Fruit fly (Drosophila melanogaster) whole organism, wandering third instar larva: ENCODE data around the gene gd.
A peak's percentile ranks its signal among the peaks of the same experiment; 100 is the strongest.

ENCODE experiments used
- CG32264 ChIP-seq: fragments of 200-800 bp; sonication (Bioruptor generic); optimal IDR thresholded peaks from 2 replicates; lab custom pipeline; 2016; ENCODE audit warnings: missing biosample characterization, missing genetic modification characterization
- CG9705 ChIP-seq: fragments of 200-800 bp; sonication (Bioruptor generic); optimal IDR thresholded peaks from 2 replicates; lab custom pipeline; 2018; ENCODE audit warnings: missing biosample characterization, mild to moderate bottlenecking, missing genetic modification characterization
- CrebA ChIP-seq: fragments of 200-800 bp; sonication (Bioruptor generic); optimal IDR thresholded peaks from 2 replicates; lab custom pipeline; 2016; ENCODE audit warnings: missing biosample characterization, mild to moderate bottlenecking, missing genetic modification characterization, borderline replicate concordance
- Dfd ChIP-seq: fragments of >200 bp; optimal IDR thresholded peaks from 2 replicates; lab custom pipeline; 2017; ENCODE audit warnings: missing biosample characterization, missing genetic modification characterization
- Dif ChIP-seq: fragments of 200-275, 200-300 bp; sonication (Bioruptor generic); optimal IDR thresholded peaks from 2 replicates; lab custom pipeline; 2018; ENCODE audit warnings: missing biosample characterization, missing genetic modification characterization; ENCODE audit not compliant: partially characterized antibody
- GATAd ChIP-seq: sonication (Bioruptor generic); optimal IDR thresholded peaks from 2 replicates; lab custom pipeline; 2016; ENCODE audit warnings: missing biosample characterization, missing genetic modification characterization
- HLH106 ChIP-seq: fragments of 200-800 bp; optimal IDR thresholded peaks from 3 replicates; lab custom pipeline; 2019; ENCODE audit warnings: missing biosample characterization, mild to moderate bottlenecking, missing genetic modification characterization, moderate library complexity
- Hnf4 ChIP-seq: fragments of 200-800 bp; sonication (Bioruptor generic); optimal IDR thresholded peaks from 2 replicates; lab custom pipeline; 2016; ENCODE audit warnings: missing biosample characterization, mild to moderate bottlenecking, missing genetic modification characterization
- Hr78 ChIP-seq: fragments of >200 bp; optimal IDR thresholded peaks from 2 replicates; lab custom pipeline; 2017; ENCODE audit warnings: missing biosample characterization, missing genetic modification characterization
- Hr83 ChIP-seq: fragments of 200-300 bp; sonication (Bioruptor generic); optimal IDR thresholded peaks from 2 replicates; lab custom pipeline; 2016; ENCODE audit warnings: missing biosample characterization, mild to moderate bottlenecking, missing genetic modification characterization, moderate library complexity; ENCODE audit not compliant: poor library complexity, severe bottlenecking
- Jra ChIP-seq: sonication (Bioruptor generic); optimal IDR thresholded peaks from 2 replicates; lab custom pipeline; 2016; ENCODE audit warnings: missing biosample characterization, missing genetic modification characterization
- Mio ChIP-seq: sonication (Bioruptor generic); optimal IDR thresholded peaks from 2 replicates; lab custom pipeline; 2016; ENCODE audit warnings: missing biosample characterization, missing genetic modification characterization
- Myc ChIP-seq: fragments of >200 bp; optimal IDR thresholded peaks from 2 replicates; lab custom pipeline; 2017
- OdsH ChIP-seq: fragments of 200-800 bp; sonication (Bioruptor generic); optimal IDR thresholded peaks from 2 replicates; lab custom pipeline; 2016; ENCODE audit warnings: missing biosample characterization, mild to moderate bottlenecking, missing genetic modification characterization
- Rel ChIP-seq, 2 experiments: fragments of 200-800 bp; sonication (Bioruptor generic) in 1 of 2; optimal IDR thresholded peaks; 2 replicates in 1 of 2; 3 replicates in 1 of 2; lab custom pipeline; 2016 to 2019; ENCODE audit warnings: mild to moderate bottlenecking in 2 of 2, missing biosample characterization in 2 of 2, missing genetic modification characterization in 2 of 2, moderate library complexity in 1 of 2
- Sp1 ChIP-seq: fragments of 200-800 bp; sonication (Bioruptor generic); optimal IDR thresholded peaks from 3 replicates; lab custom pipeline; 2019; ENCODE audit warnings: missing biosample characterization, mild to moderate bottlenecking, missing genetic modification characterization, moderate library complexity
- br ChIP-seq: fragments of 200-800 bp; sonication (Bioruptor generic); optimal IDR thresholded peaks from 2 replicates; lab custom pipeline; 2016; ENCODE audit warnings: missing biosample characterization, missing genetic modification characterization
- dl ChIP-seq, 2 experiments: fragments of 175-275, 200-275 bp in 1 of 2; fragments of 200-275 bp in 1 of 2; sonication (Bioruptor generic); optimal IDR thresholded peaks; lab custom pipeline; 2018; ENCODE audit warnings: mild to moderate bottlenecking in 2 of 2, missing biosample characterization in 2 of 2, missing genetic modification characterization in 2 of 2, moderate library complexity in 2 of 2; ENCODE audit not compliant: partially characterized antibody in 2 of 2, insufficient read depth in 1 of 2
- dmrt93B ChIP-seq: fragments of 200-800 bp; sonication (Bioruptor generic); optimal IDR thresholded peaks from 2 replicates; lab custom pipeline; 2018; ENCODE audit warnings: missing biosample characterization, mild to moderate bottlenecking, missing genetic modification characterization
- dsf ChIP-seq: sonication (Bioruptor generic); optimal IDR thresholded peaks from 2 replicates; lab custom pipeline; 2016; ENCODE audit warnings: missing biosample characterization, missing genetic modification characterization, borderline replicate concordance
- ey ChIP-seq: fragments of 200-800 bp; sonication (Bioruptor generic); optimal IDR thresholded peaks from 2 replicates; lab custom pipeline; 2016; ENCODE audit warnings: missing biosample characterization, missing genetic modification characterization
- fru ChIP-seq: fragments of 200-800 bp; sonication (Bioruptor generic); optimal IDR thresholded peaks from 3 replicates; lab custom pipeline; 2016; ENCODE audit warnings: missing biosample characterization, mild to moderate bottlenecking, missing genetic modification characterization
- lola ChIP-seq: fragments of >200 bp; optimal IDR thresholded peaks from 2 replicates; lab custom pipeline; 2017; ENCODE audit warnings: missing biosample characterization, missing genetic modification characterization
- psq ChIP-seq: fragments of 200-800 bp; sonication (Bioruptor generic); optimal IDR thresholded peaks from 3 replicates; lab custom pipeline; 2017; ENCODE audit warnings: missing biosample characterization, mild to moderate bottlenecking, missing genetic modification characterization, moderate library complexity
- rgr ChIP-seq: fragments of 200-800 bp; sonication (Bioruptor generic); optimal IDR thresholded peaks from 3 replicates; lab custom pipeline; 2016; ENCODE audit warnings: missing biosample characterization, mild to moderate bottlenecking, missing genetic modification characterization
- sage ChIP-seq: fragments of 200-800 bp; sonication (Bioruptor generic); optimal IDR thresholded peaks from 2 replicates; lab custom pipeline; 2016; ENCODE audit warnings: missing biosample characterization, mild to moderate bottlenecking, missing genetic modification characterization
- tai ChIP-seq: sonication (Bioruptor generic); optimal IDR thresholded peaks from 2 replicates; lab custom pipeline; 2016; ENCODE audit warnings: missing biosample characterization, missing genetic modification characterization
- usp ChIP-seq: fragments of >200 bp; optimal IDR thresholded peaks from 2 replicates; lab custom pipeline; 2017; ENCODE audit warnings: missing biosample characterization, missing genetic modification characterization
- woc ChIP-seq: sonication (Bioruptor generic); optimal IDR thresholded peaks from 2 replicates; lab custom pipeline; 2016; ENCODE audit warnings: missing biosample characterization, mild to moderate bottlenecking, missing genetic modification characterization

gd gene

dm6 chrX:12028825-12029514, 41.4 kb upstream of the gd start, which contains the start of gene Usp7:
Gene Usp7 (minus strand): TSS chrX:12029032.
- TF ChIP-seq woc (GFP tag; lab: Kevin White, UChicago) (peak; percentile 49), Hr83 (GFP tag; lab: Kevin White, UChicago) (no peak), Myc (lab: Kevin White, UChicago) (peak; percentile 64), tai (GFP tag; lab: Kevin White, UChicago) (no peak), Rel (GFP tag; optimal IDR thresholded peaks at IDR 0.05; lab: Kevin White, UChicago) (no peak), Rel (tag; optimal IDR thresholded peaks at IDR 0.05; lab: Kevin White, UChicago) (peak; percentile 36), Sp1 (GFP tag; lab: Kevin White, UChicago) (peak; percentile 4)

dm6 chrX:12021750-12022149, 34.2 kb upstream of the gd start:
- TF ChIP-seq Hr78, result no peak
- TF ChIP-seq CG32264 (GFP tag; lab: Kevin White, UChicago), result no peak
- no peak for TF ChIP-seq Hr83 (GFP tag; lab: Kevin White, UChicago)
- no peak for TF ChIP-seq dl (GFP tag; optimal IDR thresholded peaks at IDR 0.05; lab: Kevin White, UChicago; ENCODE audit: insufficient read depth in 1 of 2, partially characterized antibody in 2 of 2)
- TF ChIP-seq Sp1 (GFP tag; lab: Kevin White, UChicago), result no peak
- no peak for TF ChIP-seq Jra (GFP tag; lab: Kevin White, UChicago)
- TF ChIP-seq Myc (lab: Kevin White, UChicago), result no peak
- no peak for TF ChIP-seq CrebA (GFP tag; lab: Kevin White, UChicago)
- TF ChIP-seq sage (GFP tag; lab: Kevin White, UChicago), result no peak
- no peak for TF ChIP-seq fru (GFP tag; lab: Kevin White, UChicago)
- TF ChIP-seq OdsH (GFP tag; lab: Kevin White, UChicago), result no peak
- TF ChIP-seq tai (GFP tag; lab: Kevin White, UChicago), result no peak
- TF ChIP-seq Hnf4 (GFP tag; lab: Kevin White, UChicago), result no peak
- no peak for TF ChIP-seq CG9705 (GFP tag; lab: Kevin White, UChicago)
- no peak for TF ChIP-seq rgr (GFP tag; lab: Kevin White, UChicago)
- no peak for TF ChIP-seq Mio

dm6 chrX:12020857-12021256, 33.3 kb upstream of the gd start, which contains the start of gene Tango4:
Gene Tango4 (plus strand): TSS chrX:12021068.
- TF ChIP-seq ey (GFP tag; lab: Kevin White, UChicago) (no peak), Myc (lab: Kevin White, UChicago) (peak; percentile 62), Dfd (GFP tag; lab: Kevin White, UChicago) (no peak), woc (GFP tag; lab: Kevin White, UChicago) (peak; percentile 31), dmrt93B (GFP tag; lab: Kevin White, UChicago) (no peak), Jra (GFP tag; lab: Kevin White, UChicago) (no peak)

dm6 chrX:12018440-12019101, 31.0 kb upstream of the gd start, which contains the start of gene Lsm12a:
Gene Lsm12a (plus strand): TSS chrX:12018640.
- no peak for TF ChIP-seq Dif (GFP tag; lab: Kevin White, UChicago)
- TF ChIP-seq OdsH (GFP tag; lab: Kevin White, UChicago), result no peak
- TF ChIP-seq psq (GFP tag; lab: Kevin White, UChicago), result peak; percentile 87
- TF ChIP-seq CG9705 (GFP tag; lab: Kevin White, UChicago), result no peak
- no peak for TF ChIP-seq Rel (GFP tag; optimal IDR thresholded peaks at IDR 0.05; lab: Kevin White, UChicago)
- TF ChIP-seq Rel (tag; optimal IDR thresholded peaks at IDR 0.05; lab: Kevin White, UChicago), result peak; percentile 38
- no peak for TF ChIP-seq fru (GFP tag; lab: Kevin White, UChicago)
- TF ChIP-seq, all 38 proteins: peak for 2

- TF ChIP-seq Rel (GFP tag; optimal IDR thresholded peaks at IDR 0.05; lab: Kevin White, UChicago) (no peak), Rel (tag; optimal IDR thresholded peaks at IDR 0.05; lab: Kevin White, UChicago) (peak; percentile 32), ey (GFP tag; lab: Kevin White, UChicago) (no peak), dsf (GFP tag; lab: Kevin White, UChicago) (no peak), CG9705 (GFP tag; lab: Kevin White, UChicago) (no peak), Hr83 (GFP tag; lab: Kevin White, UChicago) (no peak), lola (no peak), GATAd (no peak), rgr (GFP tag; lab: Kevin White, UChicago) (no peak), woc (GFP tag; lab: Kevin White, UChicago) (peak; percentile 30), HLH106 (tag; lab: Kevin White, UChicago) (peak; percentile 2), Hnf4 (GFP tag; lab: Kevin White, UChicago) (no peak), Myc (lab: Kevin White, UChicago) (no peak), usp (no peak), dl (GFP tag; optimal IDR thresholded peaks at IDR 0.05; lab: Kevin White, UChicago; ENCODE audit: insufficient read depth in 1 of 2, partially characterized antibody in 2 of 2) (no peak), br (no peak)
Measured at dm6 chrX:12017815-12018439, 30.4 kb upstream of the gd start, which contains the start of gene Chrac-16. Gene Chrac-16 (minus strand): TSS chrX:12017961.
